Worm (Caenorhabditis elegans): ENCODE results near the gene bre-3.
A peak's percentile ranks its signal among the peaks of the same experiment; 100 is the strongest.

Gene bre-3

DNA sequence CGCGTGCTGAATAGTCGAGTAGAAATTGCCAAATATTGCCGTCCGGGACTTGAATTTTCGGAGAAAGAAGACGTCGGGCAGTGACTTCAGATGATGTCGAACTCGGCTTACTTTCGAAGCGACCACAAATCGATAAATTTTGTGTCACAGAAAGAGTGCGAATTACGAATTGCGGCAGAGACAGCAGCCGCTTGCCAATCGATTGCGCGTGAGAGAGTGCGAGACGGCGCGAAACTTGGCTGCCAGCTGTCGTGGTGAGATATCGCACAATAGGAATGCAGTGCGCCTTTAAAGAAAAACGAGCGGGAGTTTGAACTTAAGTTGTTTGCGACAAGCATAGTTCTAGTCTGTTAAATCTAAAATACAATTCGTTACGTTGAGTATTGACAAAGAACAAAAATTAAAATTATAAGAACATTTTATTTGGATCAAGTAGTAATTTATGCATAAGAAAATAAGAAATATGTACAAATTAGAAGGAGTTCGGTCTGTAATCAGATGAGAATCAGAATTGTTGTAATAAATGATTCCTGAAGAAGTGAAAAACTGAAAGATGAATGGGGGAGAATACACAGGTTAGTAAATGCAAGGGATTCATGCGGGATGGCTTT is 41.8 kb downstream of the bre-3 start, which contains the start of gene pir-2 (continued):
- TF ChIP-seq let-607 (tag; optimal IDR thresholded peaks at IDR 0.05) (peak in 1 of 2 experiments; percentile 19), repo-1 (tag; optimal IDR thresholded peaks at IDR 0.05) (no peak), somi-1 (GFP tag; optimal IDR thresholded peaks at IDR 0.05) (no peak), madf-3 (GFP tag; IDR thresholded peaks at IDR 0.05) (0 out of 2 replicates have a peak, but pooled peaks have one; percentile 49), athp-1 (tag; optimal IDR thresholded peaks at IDR 0.05) (peak; percentile 52), lsl-1 (GFP tag; optimal IDR thresholded peaks at IDR 0.05) (peak; percentile 52), nhr-179 (tag; optimal IDR thresholded peaks at IDR 0.05) (no peak), D2030.7 (GFP tag; IDR thresholded peaks at IDR 0.05) (0 out of 2 replicates have a peak, but pooled peaks have one; percentile 16), cebp-1 (GFP tag; IDR thresholded peaks at IDR 0.05) (no peak), cebp-1 (tag; optimal IDR thresholded peaks at IDR 0.05) (peak; percentile 72), dpff-1 (tag; optimal IDR thresholded peaks at IDR 0.05) (no peak), tbp1 (GFP tag; optimal IDR thresholded peaks at IDR 0.05) (peak; percentile 43), pbrm-1 (GFP tag; IDR thresholded peaks at IDR 0.05) (peak; percentile 79), efl-1 (GFP tag; optimal IDR thresholded peaks at IDR 0.05) (peak; percentile 90), egrh-3 (GFP tag; IDR thresholded peaks at IDR 0.05) (0 out of 2 replicates have a peak, but pooled peaks have one; percentile 9), K12H6.12 (tag; optimal IDR thresholded peaks at IDR 0.05) (peak; percentile 40), lin-54 (GFP tag; optimal IDR thresholded peaks at IDR 0.05) (peak; percentile 90)

DNA sequence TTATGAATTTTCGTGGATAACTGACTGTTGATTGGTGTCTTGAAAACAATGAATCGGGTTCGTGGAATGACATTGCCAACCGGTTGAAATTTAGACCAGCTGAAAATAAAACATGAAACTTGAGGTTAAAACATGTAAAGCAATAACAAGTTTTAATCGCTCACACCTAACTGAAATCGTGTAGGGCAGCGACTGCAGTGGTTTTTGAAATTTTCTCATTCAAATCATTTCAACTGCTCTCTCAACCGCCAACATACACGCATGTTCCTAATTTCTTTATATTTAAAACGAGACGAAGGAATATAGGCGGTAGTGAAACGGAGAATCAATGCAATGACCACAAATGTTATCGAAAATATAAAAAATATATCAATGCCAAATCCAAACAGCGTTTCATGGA is 42.4 kb downstream of the bre-3 start:
- TF ChIP-seq F57C9.4 (tag; optimal IDR thresholded peaks at IDR 0.05) (no peak), him-1 (tag; optimal IDR thresholded peaks at IDR 0.05) (no peak), dpl-1 (GFP tag; optimal IDR thresholded peaks at IDR 0.05) (no peak), fkh-3 (tag; optimal IDR thresholded peaks at IDR 0.05) (no peak), nfya-1 (tag; optimal IDR thresholded peaks at IDR 0.05; ENCODE audit: borderline replicate concordance, insufficient read depth) (no peak), unc-130 (GFP tag; optimal IDR thresholded peaks at IDR 0.05) (no peak), hrde-1 (tag; optimal IDR thresholded peaks at IDR 0.05; ENCODE audit: borderline replicate concordance) (no peak), F10E7.11 (tag; optimal IDR thresholded peaks at IDR 0.05) (no peak), Y56A3A.18 (GFP tag; IDR thresholded peaks at IDR 0.05) (no peak), ceh-100 (GFP tag; IDR thresholded peaks at IDR 0.05) (no peak), ztf-18 (tag; optimal IDR thresholded peaks at IDR 0.05) (peak; percentile 48), ama-1 (optimal IDR thresholded peaks at IDR 0.05) (no peak), ama-1 (GFP tag; optimal IDR thresholded peaks at IDR 0.05) (no peak), lag-1 (GFP tag; IDR thresholded peaks at IDR 0.05) (no peak), madf-8 (GFP tag; conservative IDR thresholded peaks at IDR 0.05) (peak; percentile 19; the same call in 1 of the 2 replicates), atf-7 (tag; optimal IDR thresholded peaks at IDR 0.05) (peak; percentile 45), dpff-1 (tag; optimal IDR thresholded peaks at IDR 0.05) (no peak), ceh-40 (GFP tag; IDR thresholded peaks at IDR 0.05) (no peak), ccch-3 (GFP tag; optimal IDR thresholded peaks at IDR 0.05) (no peak), B0336.3 (GFP tag; IDR thresholded peaks at IDR 0.05) (peak; percentile 38), attf-5 (GFP tag; optimal IDR thresholded peaks at IDR 0.05) (no peak), ekl-4 (GFP tag; IDR thresholded peaks at IDR 0.05) (peak; percentile 30; the same call in 1 of the 2 replicates), mxl-1 (tag; optimal IDR thresholded peaks at IDR 0.05) (no peak), bed-1 (GFP tag; IDR thresholded peaks at IDR 0.05) (no peak), akir-1 (GFP tag; optimal IDR thresholded peaks at IDR 0.05) (no peak), ztf-3 (GFP tag; optimal IDR thresholded peaks at IDR 0.05) (no peak), madf-3 (GFP tag; IDR thresholded peaks at IDR 0.05) (0 out of 2 replicates have a peak, but pooled peaks have one; percentile 33), nfya-2 (GFP tag; IDR thresholded peaks at IDR 0.05) (0 out of 2 replicates have a peak, but pooled peaks have one; percentile 35), somi-1 (GFP tag; optimal IDR thresholded peaks at IDR 0.05) (no peak), nfyb-1 (GFP tag; IDR thresholded peaks at IDR 0.05) (peak; percentile 45; the same call in 1 of the 2 replicates), sdz-38 (tag; optimal IDR thresholded peaks at IDR 0.05) (no peak), attf-6 (GFP tag; IDR thresholded peaks at IDR 0.05) (no peak), mcd-1 (GFP tag; IDR thresholded peaks at IDR 0.05) (no peak), attf-3 (GFP tag; conservative IDR thresholded peaks at IDR 0.05) (no peak)
